Fruit fly (Drosophila melanogaster): ENCODE data around the gene CG7742.

DNA sequence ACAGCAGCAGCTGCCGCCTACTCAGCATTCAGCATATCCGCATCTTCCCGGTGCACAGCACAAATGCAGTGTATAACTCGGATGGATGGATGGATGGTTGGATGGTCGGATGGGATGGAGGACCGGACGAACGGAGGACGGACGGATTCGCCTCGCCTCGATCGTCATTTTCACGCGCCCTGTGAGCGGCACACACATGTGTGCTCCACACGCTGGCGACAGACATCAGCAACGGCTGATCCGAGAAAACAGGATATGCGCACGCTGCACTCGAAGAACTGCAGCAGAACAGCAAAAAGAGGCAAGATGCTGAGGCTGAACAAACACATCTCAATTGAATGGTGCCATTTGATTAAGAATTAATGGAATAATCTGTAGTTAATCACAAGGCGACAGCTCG lies 17.3 kb upstream of the CG7742 start:
- TF ChIP-seq CG8478 (optimal IDR thresholded peaks at IDR 0.05) (no peak), CTCF (optimal IDR thresholded peaks at IDR 0.05) (no peak)
